Fruit fly (Drosophila melanogaster) whole organism, adult: Measurements from ENCODE around the gene CG32295.

Experiments
- CG11617 ChIP-seq: fragments of 200-800 bp; sonication (Bioruptor generic); optimal IDR thresholded peaks from 2 replicates; lab custom pipeline; 2017; ENCODE audit warnings: mild to moderate bottlenecking, missing biosample characterization, missing genetic modification reagents, missing genetic modification characterization
- CG12768 ChIP-seq: fragments of 200-800 bp; sonication (Bioruptor generic); optimal IDR thresholded peaks from 2 replicates; lab custom pipeline; 2017; ENCODE audit warnings: missing biosample characterization, missing genetic modification characterization, mild to moderate bottlenecking, moderate library complexity, missing genetic modification reagents
- CG14711 ChIP-seq: fragments of 200-800 bp; sonication (Bioruptor generic); optimal IDR thresholded peaks from 2 replicates; lab custom pipeline; 2018; ENCODE audit warnings: missing biosample characterization, mild to moderate bottlenecking, missing genetic modification characterization, moderate library complexity
- CG1620 ChIP-seq: fragments of 200-800 bp; sonication (Bioruptor generic); optimal IDR thresholded peaks from 2 replicates; lab custom pipeline; 2016; ENCODE audit warnings: missing biosample characterization, missing genetic modification characterization
- CG33017 ChIP-seq: fragments of 200-800 bp; sonication (Bioruptor generic); optimal IDR thresholded peaks from 2 replicates; lab custom pipeline; 2018; ENCODE audit warnings: missing biosample characterization, mild to moderate bottlenecking, missing genetic modification characterization, moderate library complexity
- CG5204 ChIP-seq: fragments of 200-800 bp; sonication (Bioruptor generic); optimal IDR thresholded peaks from 2 replicates; lab custom pipeline; 2016; ENCODE audit warnings: missing biosample characterization, missing genetic modification characterization
- CG7045 ChIP-seq: fragments of 200-800 bp; sonication (Bioruptor generic); optimal IDR thresholded peaks from 2 replicates; lab custom pipeline; 2017; ENCODE audit warnings: missing biosample characterization, mild to moderate bottlenecking, missing genetic modification characterization
- CG7101 ChIP-seq: fragments of 200-800 bp; sonication (Bioruptor generic); optimal IDR thresholded peaks from 2 replicates; lab custom pipeline; 2018; ENCODE audit warnings: missing biosample characterization, mild to moderate bottlenecking, missing genetic modification characterization, moderate library complexity
- Clk ChIP-seq: fragments of 200-800 bp; sonication (Bioruptor generic); optimal IDR thresholded peaks from 2 replicates; lab custom pipeline; 2017; ENCODE audit warnings: missing biosample characterization, missing genetic modification characterization
- Crg-1 ChIP-seq: fragments of 200-800 bp; sonication (Bioruptor generic); optimal IDR thresholded peaks from 2 replicates; lab custom pipeline; 2016; ENCODE audit warnings: missing biosample characterization, missing genetic modification characterization
- Hr96 ChIP-seq: fragments of 200-800 bp; sonication (Bioruptor generic); optimal IDR thresholded peaks from 2 replicates; lab custom pipeline; 2016; ENCODE audit warnings: missing biosample characterization, missing genetic modification characterization
- Mnt ChIP-seq: fragments of 200-800 bp; sonication (Bioruptor generic); optimal IDR thresholded peaks from 2 replicates; lab custom pipeline; 2016; ENCODE audit warnings: missing biosample characterization, mild to moderate bottlenecking, missing genetic modification characterization
- bab1 ChIP-seq: fragments of 200-800 bp; sonication (Bioruptor generic); optimal IDR thresholded peaks from 3 replicates; lab custom pipeline; 2019; ENCODE audit warnings: missing biosample characterization, mild to moderate bottlenecking, missing genetic modification characterization, moderate library complexity
- cic ChIP-seq: fragments of 200-800 bp; sonication (Bioruptor generic); optimal IDR thresholded peaks from 2 replicates; lab custom pipeline; 2017; ENCODE audit warnings: missing biosample characterization, mild to moderate bottlenecking, missing genetic modification characterization, moderate library complexity
- cnc ChIP-seq, 2 experiments: fragments of >200 bp; optimal IDR thresholded peaks; 2 replicates each; lab custom pipeline; 2017
- kay ChIP-seq: fragments of 200-800 bp; sonication (Bioruptor generic); peaks from one replicate; lab custom pipeline; 2016; ENCODE audit warnings: missing biosample characterization, missing genetic modification characterization, borderline replicate concordance
- ovo ChIP-seq: fragments of 200-800 bp; sonication (Bioruptor generic); optimal IDR thresholded peaks from 2 replicates; lab custom pipeline; 2016; ENCODE audit warnings: missing biosample characterization, missing genetic modification characterization
- pad ChIP-seq: fragments of 200-800 bp; sonication (Bioruptor generic); optimal IDR thresholded peaks from 3 replicates; lab custom pipeline; 2017; ENCODE audit warnings: missing biosample characterization, missing genetic modification characterization, mild to moderate bottlenecking, moderate library complexity, missing genetic modification reagents
- tj ChIP-seq: fragments of 200-800 bp; sonication (Bioruptor generic); optimal IDR thresholded peaks from 3 replicates; lab custom pipeline; 2017; ENCODE audit warnings: missing biosample characterization, mild to moderate bottlenecking, missing genetic modification characterization, moderate library complexity
- toe ChIP-seq: fragments of 200-800 bp; sonication (Bioruptor generic); optimal IDR thresholded peaks from 2 replicates; lab custom pipeline; 2016; ENCODE audit warnings: missing biosample characterization, missing genetic modification characterization

The CG32295 gene

dm6 chr3L:2493517-2494182 is 33.1 kb downstream of the CG32295 start:
- TF ChIP-seq CG7101 (tag; lab: Kevin White, UChicago) (no peak), Hr96 (GFP tag; lab: Kevin White, UChicago) (no peak), ovo (no peak), kay (GFP tag; lab: Kevin White, UChicago) (no peak), CG5204 (no peak), Crg-1 (GFP tag; lab: Kevin White, UChicago) (no peak), tj (GFP tag; lab: Kevin White, UChicago) (no peak), CG11617 (no peak), cnc (optimal IDR thresholded peaks at IDR 0.05; lab: Kevin White, UChicago) (no peak), CG12768 (GFP tag; lab: Kevin White, UChicago) (no peak), bab1 (GFP tag; lab: Kevin White, UChicago) (no peak), CG7045 (GFP tag; lab: Kevin White, UChicago) (no peak), Clk (GFP tag; lab: Kevin White, UChicago) (no peak), toe (GFP tag; lab: Kevin White, UChicago) (no peak), pad (GFP tag; lab: Kevin White, UChicago) (no peak)

- TF ChIP-seq bab1 (GFP tag; lab: Kevin White, UChicago) (no peak), cic (no peak), CG33017 (tag; lab: Kevin White, UChicago) (no peak), CG1620 (GFP tag; lab: Kevin White, UChicago) (no peak), pad (GFP tag; lab: Kevin White, UChicago) (no peak), ovo (no peak), tj (GFP tag; lab: Kevin White, UChicago) (peak; percentile 25), Hr96 (GFP tag; lab: Kevin White, UChicago) (no peak), Clk (GFP tag; lab: Kevin White, UChicago) (no peak), CG11617 (no peak), CG7045 (GFP tag; lab: Kevin White, UChicago) (no peak), CG7101 (tag; lab: Kevin White, UChicago) (peak; percentile 16), kay (GFP tag; lab: Kevin White, UChicago) (no peak), CG5204 (no peak), CG12768 (GFP tag; lab: Kevin White, UChicago) (peak; percentile 37), Crg-1 (GFP tag; lab: Kevin White, UChicago) (no peak), CG14711 (peak; percentile 17), cnc (optimal IDR thresholded peaks at IDR 0.05; lab: Kevin White, UChicago) (no peak), Mnt (GFP tag; lab: Kevin White, UChicago) (no peak), toe (GFP tag; lab: Kevin White, UChicago) (no peak)
Observed at dm6 chr3L:2490752-2491151, 36.0 kb downstream of the CG32295 start.

dm6 chr3L:2489855-2490254 is 36.9 kb downstream of the CG32295 start:
- TF ChIP-seq CG33017 (tag; lab: Kevin White, UChicago) (no peak), cic (no peak), bab1 (GFP tag; lab: Kevin White, UChicago) (peak; percentile 17)

dm6 chr3L:2489438-2489837 is 37.3 kb downstream of the CG32295 start:
- TF ChIP-seq bab1 (GFP tag; lab: Kevin White, UChicago) (no peak), CG12768 (GFP tag; lab: Kevin White, UChicago) (peak; percentile 11), Crg-1 (GFP tag; lab: Kevin White, UChicago) (no peak), CG7101 (tag; lab: Kevin White, UChicago) (no peak), kay (GFP tag; lab: Kevin White, UChicago) (peak; percentile 72), cnc (optimal IDR thresholded peaks at IDR 0.05; lab: Kevin White, UChicago) (no peak), CG7045 (GFP tag; lab: Kevin White, UChicago) (peak; percentile 80), tj (GFP tag; lab: Kevin White, UChicago) (no peak), toe (GFP tag; lab: Kevin White, UChicago) (no peak)

dm6 chr3L:2488634-2489033 is 38.1 kb downstream of the CG32295 start, which contains the start of gene CG1146:
TSS of gene CG1146 (plus strand) at chr3L:2488804.
- TF ChIP-seq tj (GFP tag; lab: Kevin White, UChicago) (no peak), CG12768 (GFP tag; lab: Kevin White, UChicago) (peak; percentile 7)

- no peak for TF ChIP-seq kay (GFP tag; lab: Kevin White, UChicago)
Observed at dm6 chr3L:2487248-2487647, 39.5 kb downstream of the CG32295 start.

dm6 chr3L:2486493-2486892 is 40.3 kb downstream of the CG32295 start:
- TF ChIP-seq toe (GFP tag; lab: Kevin White, UChicago), result no peak
- TF ChIP-seq cic, result no peak
- TF ChIP-seq cnc (optimal IDR thresholded peaks at IDR 0.05; lab: Kevin White, UChicago), result no peak
- no peak for TF ChIP-seq Crg-1 (GFP tag; lab: Kevin White, UChicago)
- no peak for TF ChIP-seq Clk (GFP tag; lab: Kevin White, UChicago)
- no peak for TF ChIP-seq ovo
- TF ChIP-seq CG14711, result no peak
- no peak for TF ChIP-seq CG33017 (tag; lab: Kevin White, UChicago)
- TF ChIP-seq CG12768 (GFP tag; lab: Kevin White, UChicago), result no peak
- no peak for TF ChIP-seq CG11617
- no peak for TF ChIP-seq Mnt (GFP tag; lab: Kevin White, UChicago)
- no peak for TF ChIP-seq kay (GFP tag; lab: Kevin White, UChicago)
- no peak for TF ChIP-seq CG1620 (GFP tag; lab: Kevin White, UChicago)
- TF ChIP-seq tj (GFP tag; lab: Kevin White, UChicago), result no peak
- no peak for TF ChIP-seq bab1 (GFP tag; lab: Kevin White, UChicago)
- TF ChIP-seq Hr96 (GFP tag; lab: Kevin White, UChicago), result no peak
- TF ChIP-seq CG5204, result no peak
- TF ChIP-seq pad (GFP tag; lab: Kevin White, UChicago), result no peak
- TF ChIP-seq CG7101 (tag; lab: Kevin White, UChicago), result no peak
